Fruit fly (Drosophila melanogaster) whole organism, adult: ENCODE measurements around the gene Dpm2.

ENCODE experiments used
- CG11617 ChIP-seq: fragments of 200-800 bp; sonication (Bioruptor generic); optimal IDR thresholded peaks from 2 replicates; lab custom pipeline; 2017; ENCODE audit warnings: mild to moderate bottlenecking, missing biosample characterization, missing genetic modification reagents, missing genetic modification characterization
- CG14711 ChIP-seq: fragments of 200-800 bp; sonication (Bioruptor generic); optimal IDR thresholded peaks from 2 replicates; lab custom pipeline; 2018; ENCODE audit warnings: missing biosample characterization, mild to moderate bottlenecking, missing genetic modification characterization, moderate library complexity
- CG33017 ChIP-seq: fragments of 200-800 bp; sonication (Bioruptor generic); optimal IDR thresholded peaks from 2 replicates; lab custom pipeline; 2018; ENCODE audit warnings: missing biosample characterization, mild to moderate bottlenecking, missing genetic modification characterization, moderate library complexity
- CG7045 ChIP-seq: fragments of 200-800 bp; sonication (Bioruptor generic); optimal IDR thresholded peaks from 2 replicates; lab custom pipeline; 2017; ENCODE audit warnings: missing biosample characterization, mild to moderate bottlenecking, missing genetic modification characterization
- Crg-1 ChIP-seq: fragments of 200-800 bp; sonication (Bioruptor generic); optimal IDR thresholded peaks from 2 replicates; lab custom pipeline; 2016; ENCODE audit warnings: missing biosample characterization, missing genetic modification characterization
- Hr96 ChIP-seq: fragments of 200-800 bp; sonication (Bioruptor generic); optimal IDR thresholded peaks from 2 replicates; lab custom pipeline; 2016; ENCODE audit warnings: missing biosample characterization, missing genetic modification characterization
- bab1 ChIP-seq: fragments of 200-800 bp; sonication (Bioruptor generic); optimal IDR thresholded peaks from 3 replicates; lab custom pipeline; 2019; ENCODE audit warnings: missing biosample characterization, mild to moderate bottlenecking, missing genetic modification characterization, moderate library complexity
- kay ChIP-seq: fragments of 200-800 bp; sonication (Bioruptor generic); peaks from one replicate; lab custom pipeline; 2016; ENCODE audit warnings: missing biosample characterization, missing genetic modification characterization, borderline replicate concordance
- toe ChIP-seq: fragments of 200-800 bp; sonication (Bioruptor generic); optimal IDR thresholded peaks from 2 replicates; lab custom pipeline; 2016; ENCODE audit warnings: missing biosample characterization, missing genetic modification characterization

DNA sequence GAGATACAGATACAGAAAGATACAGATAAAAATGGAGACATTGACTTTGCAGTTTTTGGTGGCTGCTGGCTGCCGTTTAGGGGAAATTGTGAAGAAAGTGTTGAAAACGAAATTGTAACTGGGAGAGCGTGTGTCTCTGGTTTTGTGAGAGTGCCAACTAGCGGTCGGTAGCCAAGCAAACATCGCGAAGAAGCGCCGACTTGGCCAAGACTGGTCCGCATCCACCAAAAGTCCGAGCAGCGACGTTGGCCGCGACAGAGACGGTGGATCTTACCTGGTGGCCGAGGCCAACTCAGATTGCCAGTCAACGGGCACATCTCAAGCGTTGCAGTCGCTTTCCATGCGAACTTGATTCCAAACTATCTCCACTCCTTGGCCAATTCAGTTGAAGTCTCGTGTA is 48.6 kb upstream of the Dpm2 start, which contains the start of gene CG14960:
- TF ChIP-seq toe (GFP tag; lab: Kevin White, UChicago) (no peak), kay (GFP tag; lab: Kevin White, UChicago) (no peak), bab1 (no peak), Hr96 (GFP tag; lab: Kevin White, UChicago) (no peak), CG11617 (GFP tag; lab: Kevin White, UChicago) (no peak), CG33017 (tag; lab: Kevin White, UChicago) (no peak), CG7045 (GFP tag; lab: Kevin White, UChicago) (no peak), Crg-1 (GFP tag; lab: Kevin White, UChicago) (no peak), CG14711 (tag; lab: Kevin White, UChicago) (no peak)
